Worm (Caenorhabditis elegans): ENCODE results near the gene Y43F4B.10.

Y43F4B.10 gene

DNA sequence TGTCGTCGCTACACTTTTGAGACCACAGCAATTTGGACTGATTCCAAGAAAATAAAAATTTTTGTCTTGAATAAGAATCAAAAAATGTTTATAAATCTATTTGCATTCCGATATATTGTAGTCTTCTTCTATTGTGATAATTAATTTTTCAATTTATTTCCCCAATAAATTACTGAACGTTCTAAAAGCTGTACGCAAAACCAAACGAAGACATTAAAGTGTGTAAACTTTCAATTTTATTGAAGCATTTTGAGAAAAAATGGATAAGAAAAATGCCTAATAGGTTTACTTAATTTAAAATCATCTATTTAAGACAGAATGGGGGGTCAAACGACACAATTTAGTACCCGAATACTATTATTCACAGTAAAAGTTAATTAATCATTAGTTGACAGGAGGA, 11.3 kb upstream of the Y43F4B.10 start (continued):
- TF ChIP-seq repo-1 (tag; optimal IDR thresholded peaks at IDR 0.05) (no peak), snpc-4 (GFP tag; optimal IDR thresholded peaks at IDR 0.05) (no peak), snpc-4 (tag; optimal IDR thresholded peaks at IDR 0.05) (no peak), lsy-27 (tag; optimal IDR thresholded peaks at IDR 0.05; ENCODE audit: borderline replicate concordance, insufficient read depth) (no peak), lin-35 (GFP tag; optimal IDR thresholded peaks at IDR 0.05) (no peak), hrde-1 (tag; optimal IDR thresholded peaks at IDR 0.05; ENCODE audit: borderline replicate concordance) (peak; percentile 81), dox-1 (GFP tag; IDR thresholded peaks at IDR 0.05) (peak; percentile 9; the same call in 1 of the 2 replicates), B0019.2 (GFP tag; conservative IDR thresholded peaks at IDR 0.05) (no peak), let-526 (GFP tag; IDR thresholded peaks at IDR 0.05) (no peak), rcor-1 (GFP tag; IDR thresholded peaks at IDR 0.05) (no peak), attf-6 (GFP tag; IDR thresholded peaks at IDR 0.05) (peak; percentile 53), chd-7 (tag; optimal IDR thresholded peaks at IDR 0.05) (no peak), nfyb-1 (GFP tag; IDR thresholded peaks at IDR 0.05) (no peak), unc-62 (GFP tag; optimal IDR thresholded peaks at IDR 0.05) (no peak), snpc-3.4 (tag; optimal IDR thresholded peaks at IDR 0.05) (no peak), F33H1.4 (GFP tag; IDR thresholded peaks at IDR 0.05) (0 out of 2 replicates have a peak, but pooled peaks have one; percentile 7), ekl-4 (GFP tag; IDR thresholded peaks at IDR 0.05) (no peak), nhr-27 (tag; optimal IDR thresholded peaks at IDR 0.05) (no peak), Y79H2A.3 (GFP tag; conservative IDR thresholded peaks at IDR 0.05) (peak; percentile 75; the same call in 1 of the 2 replicates), T07F8.4 (tag; optimal IDR thresholded peaks at IDR 0.05) (no peak), ztf-18 (tag; optimal IDR thresholded peaks at IDR 0.05) (no peak), zfh-2 (GFP tag; conservative IDR thresholded peaks at IDR 0.05) (no peak), D2030.7 (GFP tag; IDR thresholded peaks at IDR 0.05) (0 out of 2 replicates have a peak, but pooled peaks have one; percentile 43), nfya-1 (tag; optimal IDR thresholded peaks at IDR 0.05; ENCODE audit: borderline replicate concordance, insufficient read depth) (no peak), F23B12.7 (tag; optimal IDR thresholded peaks at IDR 0.05; ENCODE audit: insufficient read depth) (no peak), gei-17 (GFP tag; optimal IDR thresholded peaks at IDR 0.05) (no peak), mes-4 (tag; optimal IDR thresholded peaks at IDR 0.05) (no peak), ztf-26 (tag; optimal IDR thresholded peaks at IDR 0.05) (no peak), F49E8.2 (tag; optimal IDR thresholded peaks at IDR 0.05; ENCODE audit: insufficient read depth) (no peak), tbp1 (GFP tag; optimal IDR thresholded peaks at IDR 0.05) (peak; percentile 6), xnd-1 (tag; optimal IDR thresholded peaks at IDR 0.05) (no peak), attf-5 (GFP tag; optimal IDR thresholded peaks at IDR 0.05) (no peak), ztf-22 (GFP tag; optimal IDR thresholded peaks at IDR 0.05) (no peak), dpl-1 (GFP tag; optimal IDR thresholded peaks at IDR 0.05) (no peak), nhr-179 (tag; optimal IDR thresholded peaks at IDR 0.05) (no peak), akir-1 (GFP tag; optimal IDR thresholded peaks at IDR 0.05) (no peak), F39B2.1 (GFP tag; IDR thresholded peaks at IDR 0.05) (no peak), athp-1 (tag; optimal IDR thresholded peaks at IDR 0.05) (no peak), egl-18 (GFP tag; IDR thresholded peaks at IDR 0.05) (no peak), hmg-20 (GFP tag; IDR thresholded peaks at IDR 0.05) (no peak), Y95B8A.8 (GFP tag; IDR thresholded peaks at IDR 0.05) (0 out of 2 replicates have a peak, but pooled peaks have one; percentile 59), atf-7 (tag; optimal IDR thresholded peaks at IDR 0.05) (no peak)
